Fruit fly (Drosophila melanogaster): ENCODE data around the gene Lip4.

Gene Lip4

dm6 chr2L:10519225-10519624 is 8.1 kb upstream of the Lip4 start (continued):
- TF ChIP-seq CG11504 (tag; optimal IDR thresholded peaks at IDR 0.05), result peak; percentile 76
- TF ChIP-seq CG6854 (GFP tag; optimal IDR thresholded peaks at IDR 0.05), result peak; percentile 26
- no peak for TF ChIP-seq sc (optimal IDR thresholded peaks at IDR 0.05)
- TF ChIP-seq sc (GFP tag; optimal IDR thresholded peaks at IDR 0.05), result no peak
- TF ChIP-seq gfzf (GFP tag; optimal IDR thresholded peaks at IDR 0.05), result no peak
- TF ChIP-seq Eip74EF (GFP tag; optimal IDR thresholded peaks at IDR 0.05), result peak in 1 of 2 experiments; percentile 41
- peak; percentile 60 for TF ChIP-seq HHEX (GFP tag; optimal IDR thresholded peaks at IDR 0.05)
- no peak for TF ChIP-seq CG13287 (GFP tag; IDR thresholded peaks at IDR 0.05; ENCODE audit: partially characterized antibody)
- TF ChIP-seq CG18619 (GFP tag; optimal IDR thresholded peaks at IDR 0.05), result peak; percentile 30
- no peak for TF ChIP-seq CG34376 (GFP tag; optimal IDR thresholded peaks at IDR 0.05)
- peak; percentile 58 for TF ChIP-seq Ada2b (GFP tag; IDR thresholded peaks at IDR 0.05)
- TF ChIP-seq Mes4 (GFP tag; optimal IDR thresholded peaks at IDR 0.05), result no peak
- no peak for TF ChIP-seq CG6791 (GFP tag; IDR thresholded peaks at IDR 0.05; ENCODE audit: partially characterized antibody)
- no peak for TF ChIP-seq Tbp (GFP tag; optimal IDR thresholded peaks at IDR 0.05)
- TF ChIP-seq CG14860 (GFP tag; IDR thresholded peaks at IDR 0.05; ENCODE audit: partially characterized antibody), result no peak
- TF ChIP-seq CG17829 (tag; optimal IDR thresholded peaks at IDR 0.05), result peak; percentile 50
- TF ChIP-seq CG5245 (GFP tag; optimal IDR thresholded peaks at IDR 0.05), result no peak
- TF ChIP-seq pum (GFP tag; optimal IDR thresholded peaks at IDR 0.05), result peak; percentile 9
- no peak for TF ChIP-seq br (optimal IDR thresholded peaks at IDR 0.05)
- peak; percentile 68 for TF ChIP-seq CG7839 (tag; optimal IDR thresholded peaks at IDR 0.05)
- peak; percentile 47 for TF ChIP-seq CG9817 (tag; optimal IDR thresholded peaks at IDR 0.05)
- no peak for TF ChIP-seq Dad (GFP tag; optimal IDR thresholded peaks at IDR 0.05)
- no peak for TF ChIP-seq Dp (GFP tag; optimal IDR thresholded peaks at IDR 0.05)
- no peak for TF ChIP-seq ems (GFP tag; optimal IDR thresholded peaks at IDR 0.05)
- TF ChIP-seq ind (GFP tag; optimal IDR thresholded peaks at IDR 0.05), result peak; percentile 60
- no peak for TF ChIP-seq Hr39 (optimal IDR thresholded peaks at IDR 0.05)
- TF ChIP-seq CG18476 (GFP tag; optimal IDR thresholded peaks at IDR 0.05), result peak; percentile 44
- TF ChIP-seq Ptx1 (GFP tag; IDR thresholded peaks at IDR 0.05), result peak; percentile 80
- no peak for TF ChIP-seq CG3726 (GFP tag; IDR thresholded peaks at IDR 0.05)
- peak; percentile 30; the same call in 1 of the 2 replicates for TF ChIP-seq MBD-R2 (GFP tag; IDR thresholded peaks at IDR 0.05)
- TF ChIP-seq CG14667 (GFP tag; IDR thresholded peaks at IDR 0.05), result peak; percentile 37; the same call in 1 of the 2 replicates
- TF ChIP-seq Nf-YC (tag; optimal IDR thresholded peaks at IDR 0.05), result no peak
- no peak for TF ChIP-seq oc (tag; optimal IDR thresholded peaks at IDR 0.05)
- peak; percentile 71 for TF ChIP-seq HLH3B (GFP tag; IDR thresholded peaks at IDR 0.05)
- TF ChIP-seq CkIIα-i1 (GFP tag; IDR thresholded peaks at IDR 0.05), result no peak
- TF ChIP-seq CHES-1-like (GFP tag; optimal IDR thresholded peaks at IDR 0.05), result peak; percentile 23
- TF ChIP-seq TFAM (GFP tag; optimal IDR thresholded peaks at IDR 0.05), result no peak
- peak; percentile 45 for TF ChIP-seq CG10147 (GFP tag; optimal IDR thresholded peaks at IDR 0.05)
- TF ChIP-seq CG10366 (GFP tag; IDR thresholded peaks at IDR 0.05), result peak; percentile 64
- peak; percentile 53 for TF ChIP-seq CoRest (tag; optimal IDR thresholded peaks at IDR 0.05)
- TF ChIP-seq bab2 (GFP tag; optimal IDR thresholded peaks at IDR 0.05), result peak; percentile 27
- TF ChIP-seq YL-1 (GFP tag; optimal IDR thresholded peaks at IDR 0.05), result no peak
- peak; percentile 42 for TF ChIP-seq CG12219 (GFP tag; optimal IDR thresholded peaks at IDR 0.05)
- TF ChIP-seq CG12071 (GFP tag; optimal IDR thresholded peaks at IDR 0.05), result peak; percentile 47
- TF ChIP-seq CG14710 (tag; optimal IDR thresholded peaks at IDR 0.05), result peak; percentile 11
- no peak for TF ChIP-seq CG12942 (GFP tag; optimal IDR thresholded peaks at IDR 0.05)
- no peak for TF ChIP-seq CG8089 (GFP tag; optimal IDR thresholded peaks at IDR 0.05)
- no peak for TF ChIP-seq kni (GFP tag; optimal IDR thresholded peaks at IDR 0.05)
- TF ChIP-seq CG14050 (GFP tag; IDR thresholded peaks at IDR 0.05), result peak; percentile 58
- TF ChIP-seq crc (GFP tag; optimal IDR thresholded peaks at IDR 0.05), result no peak
- no peak for TF ChIP-seq CG17912 (GFP tag; optimal IDR thresholded peaks at IDR 0.05)
- TF ChIP-seq cg (GFP tag; optimal IDR thresholded peaks at IDR 0.05), result no peak
